Fruit fly (Drosophila melanogaster): ENCODE data around the gene CG13931.

The CG13931 gene

DNA sequence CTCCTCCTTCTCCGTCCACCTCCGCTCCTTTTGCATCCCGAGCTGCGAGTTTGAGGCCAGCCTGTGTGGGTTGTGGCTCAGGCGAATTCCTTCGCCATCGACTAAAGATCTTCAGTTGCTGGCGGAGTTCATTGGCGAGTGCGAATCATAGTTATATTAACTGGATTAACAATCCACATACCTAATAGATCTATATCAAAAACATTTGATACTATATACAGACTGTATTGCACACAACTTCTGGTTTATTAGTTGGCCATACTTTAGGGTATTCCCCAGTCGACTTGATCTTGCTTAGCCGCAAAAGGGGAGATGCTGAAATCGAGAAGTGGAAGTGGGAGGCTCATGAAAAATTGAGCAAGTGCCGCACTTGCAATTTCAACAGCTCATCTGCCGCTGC, 9.3 kb downstream of the CG13931 start (continued):
- peak; percentile 32 for TF ChIP-seq CG6808 (GFP tag; optimal IDR thresholded peaks at IDR 0.05)
- TF ChIP-seq Ets21C (GFP tag; optimal IDR thresholded peaks at IDR 0.05), result no peak
- no peak for TF ChIP-seq Sox14 (GFP tag; optimal IDR thresholded peaks at IDR 0.05)
- TF ChIP-seq acj6 (GFP tag; optimal IDR thresholded peaks at IDR 0.05), result no peak
- TF ChIP-seq Gug (GFP tag; IDR thresholded peaks at IDR 0.05), result no peak
- TF ChIP-seq CG6276 (GFP tag; optimal IDR thresholded peaks at IDR 0.05), result no peak
- TF ChIP-seq CG10669 (GFP tag; optimal IDR thresholded peaks at IDR 0.05), result peak; percentile 68
- peak; percentile 46 for TF ChIP-seq CG3919 (GFP tag; optimal IDR thresholded peaks at IDR 0.05)
- TF ChIP-seq fd85E (GFP tag; optimal IDR thresholded peaks at IDR 0.05), result no peak
- peak; percentile 10 for TF ChIP-seq CG9139 (GFP tag; optimal IDR thresholded peaks at IDR 0.05)
- TF ChIP-seq CG8632 (GFP tag; optimal IDR thresholded peaks at IDR 0.05), result no peak
- no peak for TF ChIP-seq Eip75B (GFP tag; optimal IDR thresholded peaks at IDR 0.05)
- peak; percentile 17 for TF ChIP-seq CG10631 (GFP tag; optimal IDR thresholded peaks at IDR 0.05)
- no peak for TF ChIP-seq dsx (GFP tag; optimal IDR thresholded peaks at IDR 0.05; ENCODE audit: poor library complexity, severe bottlenecking)
- TF ChIP-seq svp (GFP tag), result no peak
- no peak for TF ChIP-seq CG16779 (tag; optimal IDR thresholded peaks at IDR 0.05)
- TF ChIP-seq CG11294 (GFP tag; IDR thresholded peaks at IDR 0.05), result no peak
- no peak for TF ChIP-seq CG4318 (GFP tag; optimal IDR thresholded peaks at IDR 0.05)
- TF ChIP-seq salr (GFP tag; optimal IDR thresholded peaks at IDR 0.05), result peak in 1 of 2 experiments; percentile 26
- TF ChIP-seq Lpt (GFP tag; optimal IDR thresholded peaks at IDR 0.05), result no peak
- TF ChIP-seq CG34406 (GFP tag; optimal IDR thresholded peaks at IDR 0.05), result no peak
- no peak for TF ChIP-seq net (GFP tag; optimal IDR thresholded peaks at IDR 0.05)
- no peak for TF ChIP-seq CG31627 (GFP tag; optimal IDR thresholded peaks at IDR 0.05)
- no peak for TF ChIP-seq CG7368 (GFP tag; optimal IDR thresholded peaks at IDR 0.05)
- TF ChIP-seq achi (GFP tag; optimal IDR thresholded peaks at IDR 0.05), result peak; percentile 32
- no peak for TF ChIP-seq fkh (GFP tag; optimal IDR thresholded peaks at IDR 0.05)
- no peak for TF ChIP-seq ss (GFP tag; optimal IDR thresholded peaks at IDR 0.05)

DNA sequence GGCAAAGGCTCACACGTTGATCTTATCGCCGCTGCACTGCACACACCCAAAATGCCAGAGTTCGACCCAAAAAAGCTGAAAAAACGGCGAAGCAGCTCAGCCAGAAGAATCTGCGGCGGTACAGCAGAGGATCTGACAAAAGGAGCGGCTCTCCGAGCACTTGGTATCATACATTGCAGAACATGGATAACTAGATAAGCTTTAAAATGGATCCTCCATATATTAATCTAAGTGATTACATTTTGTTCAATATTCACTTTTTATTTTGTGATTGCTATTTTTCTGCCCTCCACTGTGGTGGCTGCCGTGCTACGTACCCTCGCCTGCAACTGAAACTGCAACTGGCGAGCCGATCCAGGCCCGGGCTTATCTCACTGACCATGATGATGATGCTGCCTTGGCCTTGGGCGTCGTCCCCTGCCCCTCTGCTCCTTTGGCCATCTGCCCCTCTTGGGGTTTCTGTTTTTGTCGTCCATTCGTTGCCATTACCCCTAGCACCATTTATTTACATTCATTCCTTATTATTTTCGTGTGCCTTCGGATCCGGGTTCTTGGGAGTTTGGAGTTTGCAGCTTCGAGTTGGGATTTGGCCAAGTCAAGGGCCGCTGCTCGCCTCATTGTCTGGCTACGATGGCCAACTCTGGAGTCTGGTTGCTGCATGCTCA, 10.0 kb downstream of the CG13931 start:
- TF ChIP-seq Sox14 (GFP tag; optimal IDR thresholded peaks at IDR 0.05) (peak; percentile 93), Ets96B (tag; optimal IDR thresholded peaks at IDR 0.05) (peak; percentile 84), CG6792 (GFP tag; optimal IDR thresholded peaks at IDR 0.05) (peak; percentile 92), CG6163 (GFP tag; IDR thresholded peaks at IDR 0.05) (peak; percentile 96), CG10631 (GFP tag; optimal IDR thresholded peaks at IDR 0.05) (peak; percentile 91), dac (GFP tag; optimal IDR thresholded peaks at IDR 0.05) (peak; percentile 43), Lpt (GFP tag; optimal IDR thresholded peaks at IDR 0.05) (peak; percentile 77), eg (GFP tag; IDR thresholded peaks at IDR 0.05) (peak; percentile 79), spab (GFP tag; optimal IDR thresholded peaks at IDR 0.05) (peak; percentile 84), CG32006 (GFP tag; optimal IDR thresholded peaks at IDR 0.05) (peak; percentile 87), Hr4 (GFP tag; optimal IDR thresholded peaks at IDR 0.05) (peak; percentile 78), topi (GFP tag; optimal IDR thresholded peaks at IDR 0.05) (peak; percentile 90), Sox15 (GFP tag; optimal IDR thresholded peaks at IDR 0.05) (peak; percentile 85), Hr39 (GFP tag; optimal IDR thresholded peaks at IDR 0.05) (peak; percentile 94), cyc (GFP tag; optimal IDR thresholded peaks at IDR 0.05) (peak; percentile 87), CG8119 (GFP tag; IDR thresholded peaks at IDR 0.05) (peak; percentile 87), Eip75B (GFP tag; optimal IDR thresholded peaks at IDR 0.05) (peak; percentile 93), net (GFP tag; optimal IDR thresholded peaks at IDR 0.05) (peak; percentile 87), pdm3 (GFP tag; optimal IDR thresholded peaks at IDR 0.05) (peak; percentile 90), CG6276 (GFP tag; optimal IDR thresholded peaks at IDR 0.05) (peak; percentile 48), fd85E (GFP tag; optimal IDR thresholded peaks at IDR 0.05) (peak; percentile 8), Gug (GFP tag; IDR thresholded peaks at IDR 0.05) (peak; percentile 76), OdsH (GFP tag; optimal IDR thresholded peaks at IDR 0.05) (peak; percentile 89), CG9139 (GFP tag; optimal IDR thresholded peaks at IDR 0.05) (peak; percentile 70), CG7368 (GFP tag; optimal IDR thresholded peaks at IDR 0.05) (peak; percentile 83), vri (GFP tag; optimal IDR thresholded peaks at IDR 0.05) (peak; percentile 89), salr (GFP tag; optimal IDR thresholded peaks at IDR 0.05) (peak; percentile 73 to 83), dsx (GFP tag; optimal IDR thresholded peaks at IDR 0.05; ENCODE audit: poor library complexity, severe bottlenecking) (peak; percentile 78), CG8319 (GFP tag; optimal IDR thresholded peaks at IDR 0.05) (peak; percentile 86), Eip93F (GFP tag; optimal IDR thresholded peaks at IDR 0.05) (peak; percentile 85), Smox (GFP tag; optimal IDR thresholded peaks at IDR 0.05) (peak; percentile 88), CG10669 (GFP tag; optimal IDR thresholded peaks at IDR 0.05) (peak; percentile 83), Hr38 (GFP tag; optimal IDR thresholded peaks at IDR 0.05) (no peak), CG8632 (GFP tag; optimal IDR thresholded peaks at IDR 0.05) (peak; percentile 88), acj6 (GFP tag; optimal IDR thresholded peaks at IDR 0.05) (peak; percentile 90), CG1621 (tag; optimal IDR thresholded peaks at IDR 0.05) (peak; percentile 89)
